Worm (Caenorhabditis elegans) whole organism, early embryonic: ENCODE results near the gene pigb-1.

Experiments used
- B0310.2 ChIP-seq: sonication (generic microtip); optimal IDR thresholded peaks from 2 replicates; lab custom pipeline; 2016; ENCODE audit warnings: mild to moderate bottlenecking, missing genetic modification characterization, missing compliant biosample characterization
- F13C5.2 ChIP-seq: sonication (generic microtip); optimal IDR thresholded peaks from 2 replicates; lab custom pipeline; 2017; ENCODE audit warnings: mild to moderate bottlenecking, missing genetic modification characterization, inconsistent platforms, missing compliant biosample characterization
- aly-1 ChIP-seq: sonication (generic microtip); optimal IDR thresholded peaks from 2 replicates; lab custom pipeline; 2016; ENCODE audit warnings: missing genetic modification characterization, missing compliant biosample characterization
- ama-1 ChIP-seq: fragments of 150-350 bp; optimal IDR thresholded peaks from 2 replicates; lab custom pipeline; 2014
- ceh-13 ChIP-seq: fragments of 200-800 bp; sonication (Bioruptor generic); optimal IDR thresholded peaks from 2 replicates; lab custom pipeline; 2018; ENCODE audit warnings: mild to moderate bottlenecking, missing genetic modification characterization, missing compliant biosample characterization
- ceh-36 ChIP-seq: sonication (generic microtip); optimal IDR thresholded peaks from 2 replicates; lab custom pipeline; 2016; ENCODE audit warnings: missing genetic modification characterization, inconsistent platforms, missing compliant biosample characterization
- ets-7 ChIP-seq: sonication (generic microtip); optimal IDR thresholded peaks from 2 replicates; lab custom pipeline; 2016; ENCODE audit warnings: missing genotype, missing genetic modification characterization, missing compliant biosample characterization
- flt-1 ChIP-seq: fragments of 200-800 bp; sonication (Bioruptor generic); IDR thresholded peaks from 2 replicates; pipeline ENCODE4 v1.3.6; 2022; ENCODE audit warnings: missing genetic modification characterization, missing compliant biosample characterization
- hmbx-1 ChIP-seq: sonication (generic microtip); optimal IDR thresholded peaks from 2 replicates; lab custom pipeline; 2016; ENCODE audit warnings: mild to moderate bottlenecking, missing genetic modification characterization, missing compliant biosample characterization
- hmg-4 ChIP-seq: fragments of 200-800 bp; sonication (Bioruptor generic); optimal IDR thresholded peaks from 2 replicates; lab custom pipeline; 2018; ENCODE audit warnings: mild to moderate bottlenecking, missing genetic modification characterization, missing compliant biosample characterization
- hnd-1 ChIP-seq: sonication (generic microtip); optimal IDR thresholded peaks from 2 replicates; lab custom pipeline; 2016; ENCODE audit warnings: missing genetic modification characterization, missing compliant biosample characterization
- pes-1 ChIP-seq: fragments of 200-800 bp; sonication (Bioruptor generic); IDR thresholded peaks from 2 replicates; pipeline ENCODE4 v1.3.6; 2022; ENCODE audit warnings: missing genetic modification reagents, missing genetic modification characterization, missing compliant biosample characterization
- scrt-1 ChIP-seq: fragments of 200-800 bp; sonication (Bioruptor generic); IDR thresholded peaks from 2 replicates; pipeline ENCODE4 v1.3.6; 2022; ENCODE audit warnings: missing genetic modification characterization, missing compliant biosample characterization
- sea-1 ChIP-seq: fragments of 200-800 bp; sonication (Bioruptor generic); conservative IDR thresholded peaks from 2 replicates; pipeline ENCODE4 v1.3.6; 2022; ENCODE audit warnings: missing genetic modification characterization, missing compliant biosample characterization
- tbx-11 ChIP-seq: fragments of 200-800 bp; sonication (Bioruptor generic); IDR thresholded peaks from 2 replicates; pipeline ENCODE4 v1.3.6; 2022; ENCODE audit warnings: missing genetic modification characterization, missing compliant biosample characterization
- tbx-37 ChIP-seq: fragments of 200-800 bp; sonication (Bioruptor generic); conservative IDR thresholded peaks from 2 replicates; pipeline ENCODE4 v1.3.6; 2022; ENCODE audit warnings: missing genetic modification reagents, missing genetic modification characterization, missing compliant biosample characterization
- tra-4 ChIP-seq: sonication (generic microtip); optimal IDR thresholded peaks from 2 replicates; lab custom pipeline; 2017; ENCODE audit warnings: missing genetic modification characterization, missing compliant biosample characterization

The pigb-1 gene

ce11 chrII:4967636-4968035 lies 25.2 kb downstream of the pigb-1 start:
- TF ChIP-seq F13C5.2 (tag; lab: Kevin White, UChicago) (no peak), flt-1 (GFP tag; lab: Robert Waterston, UW) (no peak), ceh-36 (no peak), tra-4 (no peak), pes-1 (no peak), tbx-37 (GFP tag; lab: Robert Waterston, UW) (no peak), hnd-1 (tag; lab: Kevin White, UChicago) (no peak), scrt-1 (GFP tag; lab: Robert Waterston, UW) (no peak), ets-7 (tag; lab: Kevin White, UChicago) (no peak), ceh-13 (no peak), hmbx-1 (tag; lab: Kevin White, UChicago) (no peak)

ce11 chrII:4966576-4966975 lies 26.3 kb downstream of the pigb-1 start:
- TF ChIP-seq aly-1 (tag; lab: Kevin White, UChicago) (no peak), ceh-36 (no peak), ceh-13 (no peak), hmg-4 (no peak), hmbx-1 (tag; lab: Kevin White, UChicago) (no peak), ets-7 (tag; lab: Kevin White, UChicago) (no peak), F13C5.2 (tag; lab: Kevin White, UChicago) (no peak), scrt-1 (GFP tag; lab: Robert Waterston, UW) (no peak), hnd-1 (tag; lab: Kevin White, UChicago) (no peak)

- TF ChIP-seq hmg-4 (no peak), tra-4 (no peak), pes-1 (no peak), flt-1 (GFP tag; lab: Robert Waterston, UW) (no peak), hnd-1 (tag; lab: Kevin White, UChicago) (no peak), ceh-13 (no peak), ceh-36 (no peak), ama-1 (no peak), aly-1 (tag; lab: Kevin White, UChicago) (no peak), tbx-11 (GFP tag; lab: Robert Waterston, UW) (no peak), sea-1 (no peak), F13C5.2 (tag; lab: Kevin White, UChicago) (no peak), scrt-1 (GFP tag; lab: Robert Waterston, UW) (no peak), tbx-37 (GFP tag; lab: Robert Waterston, UW) (no peak), ets-7 (tag; lab: Kevin White, UChicago) (no peak), B0310.2 (tag; lab: Kevin White, UChicago) (no peak), hmbx-1 (tag; lab: Kevin White, UChicago) (no peak)
Observed at ce11 chrII:4960690-4961089, 32.2 kb downstream of the pigb-1 start.

ce11 chrII:4959719-4960118 lies 33.2 kb downstream of the pigb-1 start, which contains the start of gene ulp-2:
Gene ulp-2, minus strand, starts transcription at chrII:4959876.
- TF ChIP-seq pes-1 = no peak
- no peak for TF ChIP-seq sea-1
- no peak for TF ChIP-seq hnd-1 (tag; lab: Kevin White, UChicago)
- no peak for TF ChIP-seq hmbx-1 (tag; lab: Kevin White, UChicago)
- TF ChIP-seq ets-7 (tag; lab: Kevin White, UChicago) = no peak
- TF ChIP-seq F13C5.2 (tag; lab: Kevin White, UChicago) = no peak
- no peak for TF ChIP-seq tbx-37 (GFP tag; lab: Robert Waterston, UW)
- no peak for TF ChIP-seq aly-1 (tag; lab: Kevin White, UChicago)
- TF ChIP-seq tbx-11 (GFP tag; lab: Robert Waterston, UW) = no peak
- no peak for TF ChIP-seq B0310.2 (tag; lab: Kevin White, UChicago)
- TF ChIP-seq ceh-13 = no peak
- TF ChIP-seq hmg-4 = no peak
- TF ChIP-seq tra-4 = no peak
- TF ChIP-seq flt-1 (GFP tag; lab: Robert Waterston, UW) = no peak

- TF ChIP-seq F13C5.2 (tag; lab: Kevin White, UChicago) (peak; percentile 16), ceh-13 (no peak), aly-1 (tag; lab: Kevin White, UChicago) (no peak), ama-1 (no peak), hmbx-1 (tag; lab: Kevin White, UChicago) (no peak), tbx-37 (GFP tag; lab: Robert Waterston, UW) (peak; percentile 54; the same call in 1 of the 2 replicates), ceh-36 (no peak), ets-7 (tag; lab: Kevin White, UChicago) (peak; percentile 3), hnd-1 (tag; lab: Kevin White, UChicago) (no peak), sea-1 (0 out of 2 replicates have a peak, but pooled peaks have one; percentile 23)
Observed at ce11 chrII:4955353-4955752, 37.5 kb downstream of the pigb-1 start, which contains the start of gene pbs-3. Gene pbs-3, minus strand, starts transcription at chrII:4955427.

- TF ChIP-seq ceh-13 (no peak), hmg-4 (no peak), ama-1 (no peak), F13C5.2 (tag; lab: Kevin White, UChicago) (no peak), hnd-1 (tag; lab: Kevin White, UChicago) (no peak), B0310.2 (tag; lab: Kevin White, UChicago) (no peak), scrt-1 (GFP tag; lab: Robert Waterston, UW) (no peak), flt-1 (GFP tag; lab: Robert Waterston, UW) (no peak), tbx-37 (GFP tag; lab: Robert Waterston, UW) (no peak), hmbx-1 (tag; lab: Kevin White, UChicago) (no peak), pes-1 (no peak), aly-1 (tag; lab: Kevin White, UChicago) (no peak), ceh-36 (no peak), sea-1 (no peak), ets-7 (tag; lab: Kevin White, UChicago) (no peak), tra-4 (no peak), tbx-11 (GFP tag; lab: Robert Waterston, UW) (no peak)
Observed at ce11 chrII:4954099-4954959, 38.5 kb downstream of the pigb-1 start.

- TF ChIP-seq scrt-1 (GFP tag; lab: Robert Waterston, UW) = no peak
- no peak for TF ChIP-seq pes-1
- TF ChIP-seq ets-7 (tag; lab: Kevin White, UChicago) = no peak
- TF ChIP-seq B0310.2 (tag; lab: Kevin White, UChicago) = no peak
- no peak for TF ChIP-seq F13C5.2 (tag; lab: Kevin White, UChicago)
- TF ChIP-seq hmbx-1 (tag; lab: Kevin White, UChicago) = no peak
- no peak for TF ChIP-seq tbx-11 (GFP tag; lab: Robert Waterston, UW)
Observed at ce11 chrII:4953289-4953688, 39.6 kb downstream of the pigb-1 start, which contains the start of gene ndx-3. Gene ndx-3, plus strand, starts transcription at chrII:4953589.
